Fruit fly (Drosophila melanogaster) whole organism, prepupa: ENCODE measurements around the gene CG46399.

Experiments used
- CG16779 ChIP-seq: fragments of 200-800 bp; sonication (Bioruptor generic); optimal IDR thresholded peaks from 3 replicates; lab custom pipeline; 2017; ENCODE audit warnings: missing biosample characterization, mild to moderate bottlenecking, missing genetic modification characterization
- CG3919 ChIP-seq: fragments of 200-800 bp; sonication (Bioruptor generic); optimal IDR thresholded peaks from 3 replicates; lab custom pipeline; 2016; ENCODE audit warnings: missing biosample characterization, missing genetic modification characterization
- CG8319 ChIP-seq: fragments of 200-800 bp; sonication (Bioruptor generic); optimal IDR thresholded peaks from 3 replicates; lab custom pipeline; 2016; ENCODE audit warnings: missing biosample characterization, missing genetic modification characterization
- Ets21C ChIP-seq: fragments of 200-800 bp; sonication (Bioruptor generic); optimal IDR thresholded peaks from 3 replicates; lab custom pipeline; 2016; ENCODE audit warnings: missing biosample characterization, missing genetic modification characterization
- Gug ChIP-seq: fragments of 200-800 bp; sonication (Bioruptor generic); IDR thresholded peaks from 2 replicates; pipeline ENCODE4 v1.3.6; 2022; ENCODE audit warnings: missing biosample characterization, missing genetic modification characterization
- Hr38 ChIP-seq: sonication (Bioruptor generic); optimal IDR thresholded peaks from 2 replicates; lab custom pipeline; 2016; ENCODE audit warnings: missing biosample characterization, missing genetic modification characterization
- Hr39 ChIP-seq: fragments of 200-800 bp; sonication (Bioruptor generic); optimal IDR thresholded peaks from 2 replicates; lab custom pipeline; 2016; ENCODE audit warnings: missing biosample characterization, missing genetic modification characterization
- Lpt ChIP-seq: fragments of 200-800 bp; sonication (Bioruptor generic); optimal IDR thresholded peaks from 3 replicates; lab custom pipeline; 2016; ENCODE audit warnings: missing biosample characterization, missing genetic modification characterization
- Sox102F ChIP-seq: fragments of 200-800 bp; sonication (Bioruptor generic); optimal IDR thresholded peaks from 2 replicates; lab custom pipeline; 2016; ENCODE audit warnings: missing biosample characterization, mild to moderate bottlenecking, missing genetic modification characterization
- Sox15 ChIP-seq: fragments of 200-800 bp; sonication (Bioruptor generic); optimal IDR thresholded peaks from 3 replicates; lab custom pipeline; 2016; ENCODE audit warnings: missing biosample characterization, missing genetic modification characterization
- esn ChIP-seq: fragments of 200-800 bp; sonication (Bioruptor generic); optimal IDR thresholded peaks from 2 replicates; lab custom pipeline; 2016; ENCODE audit warnings: missing biosample characterization, mild to moderate bottlenecking, missing genetic modification characterization, moderate library complexity
- lz ChIP-seq: fragments of 200-800 bp; sonication (Bioruptor generic); optimal IDR thresholded peaks from 3 replicates; lab custom pipeline; 2016; ENCODE audit warnings: missing biosample characterization, missing genetic modification characterization

dm6 chrX:14841893-14842505 is 17.1 kb upstream of the CG46399 start:
- TF ChIP-seq CG16779 (tag; lab: Kevin White, UChicago) (no peak), Sox102F (no peak), lz (GFP tag; lab: Kevin White, UChicago) (no peak), CG8319 (GFP tag; lab: Kevin White, UChicago) (no peak), Hr39 (GFP tag; lab: Kevin White, UChicago) (no peak), Gug (GFP tag; lab: Robert Waterston, UW) (no peak), Lpt (no peak), CG3919 (no peak), Ets21C (GFP tag; lab: Kevin White, UChicago) (no peak), Hr38 (no peak), Sox15 (GFP tag; lab: Kevin White, UChicago) (no peak), esn (no peak)
